Worm (Caenorhabditis elegans) whole organism, young adult: ENCODE results near the gene B0244.6.
A peak's percentile ranks its signal among the peaks of the same experiment; 100 is the strongest.

Experiments
- B0019.2 ChIP-seq: fragments of 200-800 bp; sonication (Bioruptor generic); conservative IDR thresholded peaks from 2 replicates; pipeline ENCODE4 v1.3.6; 2022; ENCODE audit warnings: missing genetic modification reagents, missing genetic modification characterization, missing compliant biosample characterization
- B0261.1 ChIP-seq: sonication (generic microtip); optimal IDR thresholded peaks from 2 replicates; lab custom pipeline; 2016; ENCODE audit warnings: mild to moderate bottlenecking, missing genetic modification characterization, moderate library complexity, missing compliant biosample characterization
- B0336.3 ChIP-seq: fragments of 200-800 bp; sonication (Bioruptor generic); IDR thresholded peaks from 2 replicates; pipeline ENCODE4 v1.3.6; 2022; ENCODE audit warnings: missing genetic modification characterization, missing compliant biosample characterization
- C06A6.2 ChIP-seq: fragments of 200-800 bp; sonication (Bioruptor generic); conservative IDR thresholded peaks from 2 replicates; pipeline ENCODE4 v1.3.6; 2022; ENCODE audit warnings: missing genetic modification characterization, missing compliant biosample characterization
- C17E4.6 ChIP-seq: fragments of 200-800 bp; sonication (Bioruptor generic); IDR thresholded peaks from 2 replicates; pipeline ENCODE4 v1.3.6; 2022; ENCODE audit warnings: missing genetic modification reagents, missing genetic modification characterization, missing compliant biosample characterization
- F23B12.7 ChIP-seq: sonication (generic microtip); optimal IDR thresholded peaks from 2 replicates; lab custom pipeline; 2017; ENCODE audit warnings: missing genetic modification characterization, mild to moderate bottlenecking, missing compliant biosample characterization, antibody characterized with exemption, moderate library complexity; ENCODE audit not compliant: insufficient read depth
- F33H1.4 ChIP-seq: fragments of 200-800 bp; sonication (Bioruptor generic); IDR thresholded peaks from 2 replicates; pipeline ENCODE4 v1.3.6; 2022; ENCODE audit warnings: missing genetic modification reagents, missing genetic modification characterization, missing compliant biosample characterization
- F39B2.1 ChIP-seq: fragments of 200-800 bp; sonication (Bioruptor generic); IDR thresholded peaks from 2 replicates; pipeline ENCODE4 v1.3.6; 2022; ENCODE audit warnings: missing genetic modification reagents, missing genetic modification characterization, missing compliant biosample characterization
- F52B5.7 ChIP-seq: sonication (generic microtip); optimal IDR thresholded peaks from 2 replicates; lab custom pipeline; 2016; ENCODE audit warnings: mild to moderate bottlenecking, missing genetic modification characterization, missing compliant biosample characterization
- K11D2.4 ChIP-seq: fragments of 200-800 bp; sonication (Bioruptor generic); IDR thresholded peaks from 2 replicates; pipeline ENCODE4 v1.3.6; 2022; ENCODE audit warnings: missing genetic modification reagents, missing genetic modification characterization, missing compliant biosample characterization
- T07F8.4 ChIP-seq: sonication (generic microtip); optimal IDR thresholded peaks from 2 replicates; lab custom pipeline; 2016; ENCODE audit warnings: mild to moderate bottlenecking, missing genetic modification characterization, moderate library complexity, missing compliant biosample characterization
- Y53G8AR.9 ChIP-seq: fragments of 200-800 bp; sonication (Bioruptor generic); conservative IDR thresholded peaks from 2 replicates; pipeline ENCODE4 v1.3.6; 2022; ENCODE audit warnings: missing genetic modification reagents, missing genetic modification characterization, missing compliant biosample characterization
- Y67H2A.10 ChIP-seq: fragments of 200-800 bp; sonication (Bioruptor generic); conservative IDR thresholded peaks from 2 replicates; pipeline ENCODE4 v1.3.6; 2022; ENCODE audit warnings: missing genetic modification reagents, missing genetic modification characterization, missing compliant biosample characterization
- athp-1 ChIP-seq: sonication (generic microtip); optimal IDR thresholded peaks from 2 replicates; lab custom pipeline; 2017; ENCODE audit warnings: mild to moderate bottlenecking, missing genetic modification characterization, missing compliant biosample characterization
- attf-3 ChIP-seq: fragments of 200-800 bp; sonication (Bioruptor generic); conservative IDR thresholded peaks from 2 replicates; pipeline ENCODE4 v1.3.6; 2022; ENCODE audit warnings: missing genetic modification reagents, missing genetic modification characterization, missing compliant biosample characterization
- attf-5 ChIP-seq: fragments of 200-800 bp; sonication (Bioruptor generic); optimal IDR thresholded peaks from 2 replicates; lab custom pipeline; 2018; ENCODE audit warnings: mild to moderate bottlenecking, missing genetic modification characterization, missing compliant biosample characterization
- attf-6 ChIP-seq: fragments of 200-800 bp; sonication (Bioruptor generic); IDR thresholded peaks from 2 replicates; pipeline ENCODE4 v1.3.6; 2022; ENCODE audit warnings: missing genetic modification reagents, missing genetic modification characterization, missing compliant biosample characterization
- bed-1 ChIP-seq: fragments of 200-800 bp; sonication (Bioruptor generic); IDR thresholded peaks from 2 replicates; pipeline ENCODE4 v1.3.6; 2022; ENCODE audit warnings: missing genetic modification reagents, missing genetic modification characterization, missing compliant biosample characterization
- cebp-2 ChIP-seq: fragments of 200-800 bp; sonication (Bioruptor generic); IDR thresholded peaks from 2 replicates; pipeline ENCODE4 v1.3.6; 2022; ENCODE audit warnings: missing genetic modification characterization, missing compliant biosample characterization
- die-1 ChIP-seq: sonication (generic microtip); optimal IDR thresholded peaks from 2 replicates; lab custom pipeline; 2016; ENCODE audit warnings: missing genotype, mild to moderate bottlenecking, missing genetic modification characterization, missing compliant biosample characterization
- efl-1 ChIP-seq: fragments of 150-350 bp; optimal IDR thresholded peaks from 2 replicates; lab custom pipeline; 2014; ENCODE audit warnings: missing biosample characterization, missing genetic modification reagents, missing genetic modification characterization
- egl-18 ChIP-seq: fragments of 200-800 bp; sonication (Bioruptor generic); IDR thresholded peaks from 2 replicates; pipeline ENCODE4 v1.3.6; 2022; ENCODE audit warnings: missing genetic modification reagents, missing genetic modification characterization, missing compliant biosample characterization
- egrh-3 ChIP-seq: fragments of 200-800 bp; sonication (Bioruptor generic); IDR thresholded peaks from 2 replicates; pipeline ENCODE4 v1.3.6; 2022; ENCODE audit warnings: missing genetic modification reagents, missing genetic modification characterization, missing compliant biosample characterization
- hlh-12 ChIP-seq: sonication (generic microtip); optimal IDR thresholded peaks from 2 replicates; lab custom pipeline; 2016; ENCODE audit warnings: missing genetic modification characterization, missing compliant biosample characterization
- hlh-26 ChIP-seq: fragments of 200-800 bp; sonication (Bioruptor generic); conservative IDR thresholded peaks from 2 replicates; pipeline ENCODE4 v1.3.6; 2022; ENCODE audit warnings: missing genetic modification reagents, missing genetic modification characterization, missing compliant biosample characterization
- hmg-1.2 ChIP-seq: fragments of 200-800 bp; sonication (Bioruptor generic); IDR thresholded peaks from 2 replicates; pipeline ENCODE4 v1.3.6; 2022; ENCODE audit warnings: missing genetic modification reagents, missing genetic modification characterization, missing compliant biosample characterization
- hrde-1 ChIP-seq: sonication (generic microtip); optimal IDR thresholded peaks from 2 replicates; lab custom pipeline; 2016; ENCODE audit warnings: missing genetic modification characterization, mild to moderate bottlenecking, missing compliant biosample characterization, moderate library complexity, missing genotype, missing genetic modification reagents, borderline replicate concordance
- let-607 ChIP-seq, 2 experiments: fragments of 200-800 bp in 1 of 2; sonication (Bioruptor generic) in 1 of 2; sonication (generic microtip) in 1 of 2; optimal IDR thresholded peaks; 2 replicates each; lab custom pipeline; 2016 to 2018; ENCODE audit warnings: mild to moderate bottlenecking in 2 of 2, missing compliant biosample characterization in 2 of 2, missing genetic modification characterization in 2 of 2, moderate library complexity in 2 of 2, missing genotype in 1 of 2
- lin-26 ChIP-seq: fragments of 200-800 bp; sonication (Bioruptor generic); IDR thresholded peaks from 2 replicates; pipeline ENCODE4 v1.3.6; 2022; ENCODE audit warnings: missing genetic modification reagents, missing genetic modification characterization, missing compliant biosample characterization
- lin-54 ChIP-seq: fragments of 200-800 bp; sonication (Bioruptor generic); optimal IDR thresholded peaks from 2 replicates; lab custom pipeline; 2018; ENCODE audit warnings: mild to moderate bottlenecking, missing genetic modification characterization, missing compliant biosample characterization
- lsl-1 ChIP-seq: fragments of 200-800 bp; sonication (Bioruptor generic); optimal IDR thresholded peaks from 2 replicates; lab custom pipeline; 2018; ENCODE audit warnings: mild to moderate bottlenecking, missing genetic modification characterization, moderate library complexity, missing compliant biosample characterization
- lsy-27 ChIP-seq: sonication (generic microtip); optimal IDR thresholded peaks from 2 replicates; lab custom pipeline; 2017; ENCODE audit warnings: missing genetic modification characterization, mild to moderate bottlenecking, missing compliant biosample characterization, antibody characterized with exemption, missing genotype, borderline replicate concordance; ENCODE audit not compliant: insufficient read depth
- madf-6 ChIP-seq: fragments of 200-800 bp; sonication (Bioruptor generic); IDR thresholded peaks from 2 replicates; pipeline ENCODE4 v1.3.6; 2022; ENCODE audit warnings: missing genetic modification reagents, missing genetic modification characterization, missing compliant biosample characterization
- madf-8 ChIP-seq: fragments of 200-800 bp; sonication (Bioruptor generic); conservative IDR thresholded peaks from 2 replicates; pipeline ENCODE4 v1.3.6; 2022; ENCODE audit warnings: missing genetic modification reagents, missing genetic modification characterization, missing compliant biosample characterization
- mel-28 ChIP-seq: sonication (generic microtip); optimal IDR thresholded peaks from 2 replicates; lab custom pipeline; 2016; ENCODE audit warnings: borderline replicate concordance, mild to moderate bottlenecking, missing genetic modification characterization, missing compliant biosample characterization
- mes-4 ChIP-seq: sonication (generic microtip); optimal IDR thresholded peaks from 2 replicates; lab custom pipeline; 2016; ENCODE audit warnings: missing genotype, missing genetic modification characterization, missing compliant biosample characterization
- mxl-1 ChIP-seq: sonication (generic microtip); optimal IDR thresholded peaks from 2 replicates; lab custom pipeline; 2016; ENCODE audit warnings: missing genetic modification characterization, missing compliant biosample characterization
- nfya-2 ChIP-seq: fragments of 200-800 bp; sonication (Bioruptor generic); IDR thresholded peaks from 2 replicates; pipeline ENCODE4 v1.3.6; 2022; ENCODE audit warnings: missing genetic modification reagents, missing genetic modification characterization, missing compliant biosample characterization
- pha-4 ChIP-seq: fragments of 150-350 bp; sonication (generic microtip); optimal IDR thresholded peaks from 2 replicates; lab custom pipeline; 2014; ENCODE audit warnings: missing biosample characterization, missing genetic modification reagents, missing genetic modification characterization
- sdz-38 ChIP-seq: sonication (generic microtip); optimal IDR thresholded peaks from 2 replicates; lab custom pipeline; 2016; ENCODE audit warnings: missing genotype, missing genetic modification characterization, missing compliant biosample characterization
- snpc-1.1 ChIP-seq: sonication (generic microtip); optimal IDR thresholded peaks from 2 replicates; lab custom pipeline; 2017; ENCODE audit warnings: missing genetic modification characterization, mild to moderate bottlenecking, missing compliant biosample characterization, antibody characterized with exemption, moderate library complexity, missing genotype, missing genetic modification reagents; ENCODE audit not compliant: insufficient read depth
- snpc-1.3 ChIP-seq: sonication (generic microtip); optimal IDR thresholded peaks from 2 replicates; lab custom pipeline; 2017; ENCODE audit warnings: missing genetic modification characterization, mild to moderate bottlenecking, missing compliant biosample characterization, antibody characterized with exemption, moderate library complexity, missing genotype, missing genetic modification reagents; ENCODE audit not compliant: insufficient read depth
- snpc-3.4 ChIP-seq: sonication (generic microtip); optimal IDR thresholded peaks from 2 replicates; lab custom pipeline; 2017; ENCODE audit warnings: missing genetic modification characterization, mild to moderate bottlenecking, missing compliant biosample characterization, antibody characterized with exemption, moderate library complexity, missing genotype, missing genetic modification reagents
- sptf-2 ChIP-seq: fragments of 200-800 bp; sonication (Bioruptor generic); optimal IDR thresholded peaks from 2 replicates; lab custom pipeline; 2018; ENCODE audit warnings: mild to moderate bottlenecking, missing genetic modification characterization, missing compliant biosample characterization
- unc-130 ChIP-seq: sonication (generic microtip); optimal IDR thresholded peaks from 2 replicates; lab custom pipeline; 2016; ENCODE audit warnings: missing genetic modification reagents, missing genetic modification characterization, missing compliant biosample characterization
- xnd-1 ChIP-seq: sonication (generic microtip); optimal IDR thresholded peaks from 2 replicates; lab custom pipeline; 2016; ENCODE audit warnings: missing genotype, missing genetic modification reagents, missing genetic modification characterization, missing compliant biosample characterization
- ztf-6 ChIP-seq: fragments of 200-800 bp; sonication (Bioruptor generic); IDR thresholded peaks from 2 replicates; pipeline ENCODE4 v1.3.6; 2022; ENCODE audit warnings: missing genetic modification reagents, missing genetic modification characterization, missing compliant biosample characterization

Gene B0244.6

ce11 chrIII:5769726-5770235 is 32.0 kb downstream of the B0244.6 start, which contains the start of gene cutl-23 (continued):
- no peak for TF ChIP-seq sptf-2
- peak; percentile 47; the same call in 1 of the 2 replicates for TF ChIP-seq egrh-3 (GFP tag; lab: Robert Waterston, UW)
- no peak for TF ChIP-seq efl-1
- TF ChIP-seq let-607 (tag; optimal IDR thresholded peaks at IDR 0.05; lab: Kevin White, UChicago) = peak in 1 of 2 experiments; percentile 3
- no peak for TF ChIP-seq xnd-1 (tag; lab: Kevin White, UChicago)
- peak; percentile 15 for TF ChIP-seq lsl-1 (GFP tag; lab: Kevin White, UChicago)
- no peak for TF ChIP-seq cebp-2 (GFP tag; lab: Robert Waterston, UW)
- no peak for TF ChIP-seq mel-28 (tag; lab: Kevin White, UChicago)
- 0 out of 2 replicates have a peak, but pooled peaks have one; percentile 27 for TF ChIP-seq madf-6
- TF ChIP-seq lin-54 (GFP tag; lab: Kevin White, UChicago) = peak; percentile 53
- peak; percentile 18 for TF ChIP-seq F23B12.7 (tag; lab: Kevin White, UChicago)
- peak; percentile 72 for TF ChIP-seq die-1 (tag; lab: Kevin White, UChicago)
- peak; percentile 66 for TF ChIP-seq snpc-3.4 (tag; lab: Kevin White, UChicago)
- TF ChIP-seq ztf-6 (GFP tag; lab: Robert Waterston, UW) = no peak
- TF ChIP-seq Y67H2A.10 (GFP tag; lab: Robert Waterston, UW) = no peak
- no peak for TF ChIP-seq Y53G8AR.9
- peak; percentile 44 for TF ChIP-seq attf-5 (GFP tag; lab: Kevin White, UChicago)
- no peak for TF ChIP-seq snpc-1.1 (tag; lab: Kevin White, UChicago)
- TF ChIP-seq hlh-26 (GFP tag; lab: Robert Waterston, UW) = no peak
- no peak for TF ChIP-seq F52B5.7 (tag; lab: Kevin White, UChicago)
- no peak for TF ChIP-seq C17E4.6 (GFP tag; lab: Robert Waterston, UW)
- TF ChIP-seq F39B2.1 (GFP tag; lab: Robert Waterston, UW) = 0 out of 2 replicates have a peak, but pooled peaks have one; percentile 39
- no peak for TF ChIP-seq pha-4 (tag; lab: Kevin White, UChicago)
- peak; percentile 26 for TF ChIP-seq hlh-12 (tag; lab: Kevin White, UChicago)
- peak; percentile 28; the same call in 1 of the 2 replicates for TF ChIP-seq F33H1.4 (GFP tag; lab: Robert Waterston, UW)
- TF ChIP-seq K11D2.4 (GFP tag; lab: Robert Waterston, UW) = no peak
- no peak for TF ChIP-seq B0336.3 (GFP tag; lab: Robert Waterston, UW)
- no peak for TF ChIP-seq C06A6.2 (GFP tag; lab: Robert Waterston, UW)
- peak; percentile 73 for TF ChIP-seq snpc-1.3 (tag; lab: Kevin White, UChicago)
- peak; percentile 59 for TF ChIP-seq T07F8.4
- 0 out of 2 replicates have a peak, but pooled peaks have one; percentile 41 for TF ChIP-seq attf-3 (GFP tag; lab: Robert Waterston, UW)
- peak; percentile 34 for TF ChIP-seq unc-130 (GFP tag; lab: Kevin White, UChicago)
- no peak for TF ChIP-seq attf-6
- TF ChIP-seq lin-26 (GFP tag; lab: Robert Waterston, UW) = peak; percentile 90
- no peak for TF ChIP-seq bed-1 (GFP tag; lab: Robert Waterston, UW)
- peak; percentile 67 for TF ChIP-seq hmg-1.2 (GFP tag; lab: Robert Waterston, UW)
- TF ChIP-seq nfya-2 = no peak
- peak; percentile 61 for TF ChIP-seq athp-1 (tag; lab: Kevin White, UChicago)
- no peak for TF ChIP-seq lsy-27 (tag; lab: Kevin White, UChicago)
- TF ChIP-seq B0261.1 (tag; lab: Kevin White, UChicago) = peak; percentile 87
- TF ChIP-seq hrde-1 (tag; lab: Kevin White, UChicago) = peak; percentile 42
- TF ChIP-seq madf-8 = no peak
- no peak for TF ChIP-seq B0019.2 (GFP tag; lab: Robert Waterston, UW)
- TF ChIP-seq mxl-1 (tag; lab: Kevin White, UChicago) = peak; percentile 41
- TF ChIP-seq mes-4 (tag; lab: Kevin White, UChicago) = peak; percentile 1
- no peak for TF ChIP-seq sdz-38 (tag; lab: Kevin White, UChicago)
- TF ChIP-seq egl-18 (GFP tag; lab: Robert Waterston, UW) = no peak
